Worm (Caenorhabditis elegans) whole organism, L2 larva: ENCODE results near the gene F53F8.5.

ENCODE experiments used
- F13H6.1 ChIP-seq: sonication (generic microtip); optimal IDR thresholded peaks from 2 replicates; lab custom pipeline; 2016; ENCODE audit warnings: missing genetic modification characterization, missing compliant biosample characterization
- aly-2 ChIP-seq: fragments of 150-350 bp; optimal IDR thresholded peaks from 2 replicates; lab custom pipeline; 2014; ENCODE audit warnings: missing biosample characterization, missing genetic modification characterization
- ama-1 ChIP-seq: fragments of 150-350 bp; optimal IDR thresholded peaks from 2 replicates; lab custom pipeline; 2018; ENCODE audit warnings: inconsistent platforms
- crh-2 ChIP-seq: sonication (generic microtip); optimal IDR thresholded peaks from 2 replicates; lab custom pipeline; 2017; ENCODE audit warnings: missing biosample characterization, missing genetic modification characterization
- elt-3 ChIP-seq: sonication (generic microtip); optimal IDR thresholded peaks from 2 replicates; lab custom pipeline; 2017; ENCODE audit warnings: missing biosample characterization, missing genetic modification characterization
- fos-1 ChIP-seq: fragments of 150-350 bp; optimal IDR thresholded peaks from 2 replicates; lab custom pipeline; 2014; ENCODE audit warnings: missing biosample characterization, missing genetic modification characterization
- mdl-1 ChIP-seq, 2 experiments: fragments of 150-350 bp in 1 of 2; sonication (generic microtip) in 1 of 2; optimal IDR thresholded peaks; 2 replicates each; lab custom pipeline; 2017; ENCODE audit warnings: missing biosample characterization in 2 of 2, missing genetic modification characterization in 2 of 2
- nhr-12 ChIP-seq: fragments of 150-350 bp; optimal IDR thresholded peaks from 2 replicates; lab custom pipeline; 2014; ENCODE audit warnings: missing biosample characterization, missing genetic modification characterization
- nhr-237 ChIP-seq: fragments of 150-350 bp; optimal IDR thresholded peaks from 2 replicates; lab custom pipeline; 2014; ENCODE audit warnings: missing biosample characterization, missing genetic modification characterization
- unc-39 ChIP-seq: fragments of 150-350 bp; optimal IDR thresholded peaks from 2 replicates; lab custom pipeline; 2014; ENCODE audit warnings: missing biosample characterization, missing genetic modification characterization
- ztf-4 ChIP-seq: fragments of 150-350 bp; optimal IDR thresholded peaks from 2 replicates; lab custom pipeline; 2014; ENCODE audit warnings: missing biosample characterization, missing genetic modification characterization

ce11 chrV:20728763-20729350 lies 25.0 kb upstream of the F53F8.5 start, which contains the start of gene ipla-3:
- TF ChIP-seq nhr-12 (tag; lab: Kevin White, UChicago) (no peak), fos-1 (peak; percentile 69), ama-1 (no peak), nhr-237 (tag; lab: Kevin White, UChicago) (no peak), mdl-1 (tag; optimal IDR thresholded peaks at IDR 0.05; lab: Kevin White, UChicago) (peak in 1 of 2 experiments; percentile 58), crh-2 (tag; lab: Kevin White, UChicago) (peak; percentile 86), elt-3 (tag; lab: Kevin White, UChicago) (no peak), unc-39 (tag; lab: Kevin White, UChicago) (no peak), ztf-4 (no peak), F13H6.1 (tag; lab: Kevin White, UChicago) (peak; percentile 77), aly-2 (tag; lab: Kevin White, UChicago) (no peak)
